Worm (Caenorhabditis elegans) whole organism, L3 larva: Measurements from ENCODE around the gene K09E9.7.

Source experiments
- R02D3.7 ChIP-seq: fragments of 150-350 bp; optimal IDR thresholded peaks from 2 replicates; lab custom pipeline; 2014; ENCODE audit warnings: missing biosample characterization, missing genetic modification characterization
- ZK546.5 ChIP-seq: sonication (generic microtip); optimal IDR thresholded peaks from 2 replicates; lab custom pipeline; 2017; ENCODE audit warnings: missing biosample characterization, missing genetic modification characterization
- aly-2 ChIP-seq: fragments of 150-350 bp; optimal IDR thresholded peaks from 2 replicates; lab custom pipeline; 2014; ENCODE audit warnings: missing biosample characterization, missing genetic modification characterization
- ama-1 ChIP-seq: fragments of 150-350 bp; optimal IDR thresholded peaks from 2 replicates; lab custom pipeline; 2018
- ceh-16 ChIP-seq: sonication (generic microtip); optimal IDR thresholded peaks from 2 replicates; lab custom pipeline; 2017; ENCODE audit warnings: missing biosample characterization, missing genetic modification characterization
- ceh-28 ChIP-seq: fragments of 150-350 bp; optimal IDR thresholded peaks from 2 replicates; lab custom pipeline; 2014; ENCODE audit warnings: missing biosample characterization, missing genetic modification reagents, missing genetic modification characterization
- ceh-82 ChIP-seq: fragments of 150-350 bp; optimal IDR thresholded peaks from 2 replicates; lab custom pipeline; 2014; ENCODE audit warnings: missing biosample characterization, missing genetic modification characterization
- ceh-9 ChIP-seq: sonication (generic microtip); optimal IDR thresholded peaks from 2 replicates; lab custom pipeline; 2018; ENCODE audit warnings: missing biosample characterization, missing genetic modification characterization
- daf-12 ChIP-seq: fragments of 150-350 bp; optimal IDR thresholded peaks from 2 replicates; lab custom pipeline; 2014; ENCODE audit warnings: missing biosample characterization, missing genetic modification reagents, missing genetic modification characterization
- elt-2 ChIP-seq: sonication (generic microtip); optimal IDR thresholded peaks from 2 replicates; lab custom pipeline; 2016; ENCODE audit warnings: missing genetic modification reagents, mild to moderate bottlenecking, missing genetic modification characterization, missing compliant biosample characterization
- eor-1 ChIP-seq, 2 experiments: fragments of 150-350 bp; optimal IDR thresholded peaks; 2 replicates each; lab custom pipeline; 2014 to 2018; ENCODE audit warnings: missing biosample characterization in 2 of 2, missing genetic modification characterization in 2 of 2
- fkh-10 ChIP-seq: sonication (generic microtip); optimal IDR thresholded peaks from 2 replicates; lab custom pipeline; 2017; ENCODE audit warnings: missing biosample characterization, missing genetic modification reagents, missing genetic modification characterization
- fkh-2 ChIP-seq: fragments of 150-350 bp; optimal IDR thresholded peaks from 2 replicates; lab custom pipeline; 2014; ENCODE audit warnings: missing biosample characterization, missing genetic modification reagents, missing genetic modification characterization
- hmg-11 ChIP-seq: sonication (generic microtip); optimal IDR thresholded peaks from 2 replicates; lab custom pipeline; 2016; ENCODE audit warnings: missing genetic modification characterization, missing compliant biosample characterization
- jun-1 ChIP-seq: fragments of 150-350 bp; optimal IDR thresholded peaks from 2 replicates; lab custom pipeline; 2014; ENCODE audit warnings: missing biosample characterization, missing genetic modification reagents, missing genetic modification characterization
- lin-15B ChIP-seq: fragments of 150-350 bp; optimal IDR thresholded peaks from 2 replicates; lab custom pipeline; 2014; ENCODE audit warnings: missing biosample characterization, missing genetic modification characterization
- lin-39 ChIP-seq: fragments of 150-350 bp; optimal IDR thresholded peaks from 2 replicates; lab custom pipeline; 2018; ENCODE audit warnings: missing biosample characterization, missing genetic modification reagents, missing genetic modification characterization
- lsy-12 ChIP-seq: sonication (generic microtip); optimal IDR thresholded peaks from 2 replicates; lab custom pipeline; 2016; ENCODE audit warnings: mild to moderate bottlenecking, missing genetic modification characterization, missing compliant biosample characterization
- mdl-1 ChIP-seq: fragments of 150-350 bp; optimal IDR thresholded peaks from 2 replicates; lab custom pipeline; 2014; ENCODE audit warnings: missing biosample characterization, missing genetic modification characterization
- mml-1 ChIP-seq: fragments of 150-350 bp; sonication (generic microtip); optimal IDR thresholded peaks from 3 replicates; lab custom pipeline; 2014; ENCODE audit warnings: missing biosample characterization, missing genetic modification characterization
- nfya-1 ChIP-seq: sonication (generic microtip); optimal IDR thresholded peaks from 2 replicates; lab custom pipeline; 2017; ENCODE audit warnings: missing genetic modification characterization, mild to moderate bottlenecking, missing compliant biosample characterization, antibody characterized with exemption, moderate library complexity; ENCODE audit not compliant: insufficient read depth
- nhr-11 ChIP-seq: fragments of 150-350 bp; optimal IDR thresholded peaks from 2 replicates; lab custom pipeline; 2014; ENCODE audit warnings: missing biosample characterization, missing genetic modification characterization
- nhr-12 ChIP-seq: fragments of 150-350 bp; optimal IDR thresholded peaks from 2 replicates; lab custom pipeline; 2014; ENCODE audit warnings: missing biosample characterization, missing genetic modification characterization
- nhr-23 ChIP-seq: fragments of 150-350 bp; optimal IDR thresholded peaks from 2 replicates; lab custom pipeline; 2014; ENCODE audit warnings: missing biosample characterization, missing genetic modification reagents, missing genetic modification characterization
- nhr-25 ChIP-seq: sonication (generic microtip); optimal IDR thresholded peaks from 2 replicates; lab custom pipeline; 2017; ENCODE audit warnings: missing biosample characterization, missing genetic modification characterization
- nhr-28 ChIP-seq: fragments of 150-350 bp; optimal IDR thresholded peaks from 2 replicates; lab custom pipeline; 2014; ENCODE audit warnings: missing biosample characterization, missing genetic modification characterization
- nhr-43 ChIP-seq: sonication (generic microtip); optimal IDR thresholded peaks from 2 replicates; lab custom pipeline; 2016; ENCODE audit warnings: mild to moderate bottlenecking, missing genetic modification characterization, missing compliant biosample characterization; ENCODE audit not compliant: poor library complexity, severe bottlenecking
- nhr-67 ChIP-seq: fragments of 150-350 bp; optimal IDR thresholded peaks from 2 replicates; lab custom pipeline; 2014; ENCODE audit warnings: missing biosample characterization, missing genetic modification characterization
- nhr-77 ChIP-seq: fragments of 150-350 bp; optimal IDR thresholded peaks from 2 replicates; lab custom pipeline; 2014; ENCODE audit warnings: missing biosample characterization, missing genetic modification characterization
- pha-4 ChIP-seq: fragments of 150-350 bp; optimal IDR thresholded peaks from 2 replicates; lab custom pipeline; 2014; ENCODE audit warnings: missing biosample characterization, missing genetic modification reagents, missing genetic modification characterization
- pqm-1 ChIP-seq: fragments of 150-350 bp; optimal IDR thresholded peaks from 2 replicates; lab custom pipeline; 2017; ENCODE audit warnings: missing biosample characterization, missing genetic modification characterization, inconsistent platforms
- skn-1 ChIP-seq: fragments of 150-350 bp; optimal IDR thresholded peaks from 2 replicates; lab custom pipeline; 2014; ENCODE audit warnings: missing biosample characterization, missing genetic modification characterization
- snpc-4 ChIP-seq: fragments of 150-350 bp; optimal IDR thresholded peaks from 2 replicates; lab custom pipeline; 2014; ENCODE audit warnings: missing biosample characterization, missing genetic modification characterization
- tbx-2 ChIP-seq: sonication (generic microtip); optimal IDR thresholded peaks from 2 replicates; lab custom pipeline; 2016; ENCODE audit warnings: mild to moderate bottlenecking, missing genetic modification characterization, missing compliant biosample characterization
- unc-39 ChIP-seq: sonication (generic microtip); optimal IDR thresholded peaks from 4 replicates; lab custom pipeline; 2017; ENCODE audit warnings: missing biosample characterization, missing genetic modification characterization
- zag-1 ChIP-seq: fragments of 150-350 bp; optimal IDR thresholded peaks from 2 replicates; lab custom pipeline; 2014; ENCODE audit warnings: missing biosample characterization, missing genetic modification characterization
- ztf-4 ChIP-seq: fragments of 150-350 bp; optimal IDR thresholded peaks from 2 replicates; lab custom pipeline; 2014; ENCODE audit warnings: missing biosample characterization, missing genetic modification characterization

The K09E9.7 gene

ce11 chrX:15627814-15628213 lies 12.9 kb upstream of the K09E9.7 start:
- TF ChIP-seq jun-1 (tag; lab: Kevin White, UChicago): no peak
- TF ChIP-seq lin-39: peak; percentile 36
- TF ChIP-seq tbx-2 (tag; lab: Kevin White, UChicago): no peak
- no peak for TF ChIP-seq nhr-43 (tag; lab: Kevin White, UChicago)

- TF ChIP-seq nfya-1: no peak
- no peak for TF ChIP-seq unc-39 (tag; lab: Kevin White, UChicago)
- no peak for TF ChIP-seq skn-1 (tag; lab: Kevin White, UChicago)
- no peak for TF ChIP-seq snpc-4 (tag; lab: Kevin White, UChicago)
- TF ChIP-seq ceh-82 (tag; lab: Kevin White, UChicago): no peak
- TF ChIP-seq ztf-4 (tag; lab: Kevin White, UChicago): no peak
- no peak for TF ChIP-seq R02D3.7
- no peak for TF ChIP-seq nhr-11 (tag; lab: Kevin White, UChicago)
- TF ChIP-seq nhr-23 (tag; lab: Kevin White, UChicago): no peak
- no peak for TF ChIP-seq nhr-77 (tag; lab: Kevin White, UChicago)
- TF ChIP-seq nhr-25: no peak
- TF ChIP-seq eor-1 (tag; optimal IDR thresholded peaks at IDR 0.05; lab: Kevin White, UChicago): no peak
- TF ChIP-seq nhr-28: no peak
Measured at ce11 chrX:15628945-15629344, 11.8 kb upstream of the K09E9.7 start.

DNA sequence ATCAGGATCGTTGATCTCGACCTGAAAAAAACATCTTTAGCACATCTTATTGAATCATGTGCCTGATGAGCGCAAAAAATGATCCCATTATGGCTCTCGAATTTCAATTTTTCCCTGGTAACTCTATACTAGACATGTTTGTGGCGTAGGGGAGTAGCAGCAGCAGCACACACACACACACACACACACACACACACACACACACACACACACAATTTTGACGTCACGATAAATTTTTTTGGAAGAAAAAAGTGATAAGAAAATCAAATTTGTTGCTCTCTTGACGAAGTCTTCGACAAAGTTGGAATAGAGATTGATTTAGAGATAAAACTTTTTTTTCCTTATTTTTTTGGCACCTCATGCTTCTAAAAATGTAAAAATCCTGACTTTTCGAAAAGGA lies 11.1 kb upstream of the K09E9.7 start:
- TF ChIP-seq ZK546.5 (tag; lab: Kevin White, UChicago) (no peak), nhr-12 (tag; lab: Kevin White, UChicago) (no peak), pqm-1 (tag; lab: Kevin White, UChicago) (peak; percentile 16), nhr-77 (tag; lab: Kevin White, UChicago) (no peak), mdl-1 (no peak), elt-2 (peak; percentile 60), mml-1 (tag; lab: Kevin White, UChicago) (no peak), daf-12 (tag; lab: Kevin White, UChicago) (no peak), fkh-2 (tag; lab: Kevin White, UChicago) (no peak), nfya-1 (peak; percentile 18), snpc-4 (tag; lab: Kevin White, UChicago) (no peak), tbx-2 (tag; lab: Kevin White, UChicago) (no peak), zag-1 (tag; lab: Kevin White, UChicago) (no peak), eor-1 (tag; optimal IDR thresholded peaks at IDR 0.05; lab: Kevin White, UChicago) (no peak), R02D3.7 (no peak), nhr-67 (tag; lab: Kevin White, UChicago) (no peak), ceh-9 (tag; lab: Kevin White, UChicago) (no peak), unc-39 (tag; lab: Kevin White, UChicago) (no peak), ama-1 (lab: Kevin White, UChicago) (no peak), aly-2 (tag; lab: Kevin White, UChicago) (no peak), skn-1 (tag; lab: Kevin White, UChicago) (no peak), ceh-16 (tag; lab: Kevin White, UChicago) (no peak), pha-4 (tag; lab: Kevin White, UChicago) (no peak), ceh-28 (tag; lab: Kevin White, UChicago) (no peak)

- peak in 1 of 2 experiments; percentile 42 for TF ChIP-seq eor-1 (tag; optimal IDR thresholded peaks at IDR 0.05; lab: Kevin White, UChicago)
- no peak for TF ChIP-seq R02D3.7
- TF ChIP-seq ztf-4 (tag; lab: Kevin White, UChicago): no peak
- no peak for TF ChIP-seq hmg-11 (tag; lab: Kevin White, UChicago)
- TF ChIP-seq, all 47 proteins: peak for 1
Measured at ce11 chrX:15630340-15630739, 10.4 kb upstream of the K09E9.7 start, which contains the start of gene K09E9.4. TSS of gene K09E9.4 (minus strand) at chrX:15630440.

ce11 chrX:15630790-15631204 lies 9.9 kb upstream of the K09E9.7 start:
- TF ChIP-seq nhr-25 (peak; percentile 37), nfya-1 (peak; percentile 70), elt-2 (no peak), snpc-4 (tag; lab: Kevin White, UChicago) (peak; percentile 56), ama-1 (lab: Kevin White, UChicago) (peak; percentile 7), lsy-12 (tag; lab: Kevin White, UChicago) (no peak), hmg-11 (tag; lab: Kevin White, UChicago) (peak; percentile 75), nhr-23 (tag; lab: Kevin White, UChicago) (peak; percentile 31), fkh-10 (peak; percentile 33), fkh-2 (tag; lab: Kevin White, UChicago) (no peak), lin-15B (tag; lab: Kevin White, UChicago) (no peak), nhr-28 (no peak), lin-39 (peak; percentile 85), pqm-1 (tag; lab: Kevin White, UChicago) (no peak)
